Worm (Caenorhabditis elegans) whole organism, young adult: ENCODE data around the gene T25B9.12.
"Not testable (repeated sequence)": the region's sequence is repeated elsewhere in the genome, so short reads cannot be mapped to it uniquely, and the experiment has no call there.

ENCODE experiments used
- B0019.2 ChIP-seq: fragments of 200-800 bp; sonication (Bioruptor generic); conservative IDR thresholded peaks from 2 replicates; pipeline ENCODE4 v1.3.6; 2022; ENCODE audit warnings: missing genetic modification reagents, missing genetic modification characterization, missing compliant biosample characterization
- B0336.3 ChIP-seq: fragments of 200-800 bp; sonication (Bioruptor generic); IDR thresholded peaks from 2 replicates; pipeline ENCODE4 v1.3.6; 2022; ENCODE audit warnings: missing genetic modification characterization, missing compliant biosample characterization
- F52B5.7 ChIP-seq: sonication (generic microtip); optimal IDR thresholded peaks from 2 replicates; lab custom pipeline; 2016; ENCODE audit warnings: mild to moderate bottlenecking, missing genetic modification characterization, missing compliant biosample characterization
- F57A8.1 ChIP-seq: fragments of 200-800 bp; sonication (Bioruptor generic); optimal IDR thresholded peaks from 2 replicates; lab custom pipeline; 2018; ENCODE audit warnings: mild to moderate bottlenecking, missing genetic modification characterization, moderate library complexity, missing compliant biosample characterization
- F57C9.4 ChIP-seq: sonication (generic microtip); optimal IDR thresholded peaks from 2 replicates; lab custom pipeline; 2017; ENCODE audit warnings: mild to moderate bottlenecking, missing genetic modification characterization, missing compliant biosample characterization
- Y53G8AR.9 ChIP-seq: fragments of 200-800 bp; sonication (Bioruptor generic); conservative IDR thresholded peaks from 2 replicates; pipeline ENCODE4 v1.3.6; 2022; ENCODE audit warnings: missing genetic modification reagents, missing genetic modification characterization, missing compliant biosample characterization
- Y67H2A.10 ChIP-seq: fragments of 200-800 bp; sonication (Bioruptor generic); conservative IDR thresholded peaks from 2 replicates; pipeline ENCODE4 v1.3.6; 2022; ENCODE audit warnings: missing genetic modification reagents, missing genetic modification characterization, missing compliant biosample characterization
- Y79H2A.3 ChIP-seq: fragments of 200-800 bp; sonication (Bioruptor generic); conservative IDR thresholded peaks from 2 replicates; pipeline ENCODE4 v1.3.6; 2022; ENCODE audit warnings: missing genetic modification reagents, missing genetic modification characterization, missing compliant biosample characterization
- Y95B8A.8 ChIP-seq: fragments of 200-800 bp; sonication (Bioruptor generic); IDR thresholded peaks from 2 replicates; pipeline ENCODE4 v1.3.6; 2022; ENCODE audit warnings: missing genetic modification reagents, missing genetic modification characterization, missing compliant biosample characterization
- ceh-91 ChIP-seq: fragments of 200-800 bp; sonication (Bioruptor generic); IDR thresholded peaks from 2 replicates; pipeline ENCODE4 v1.3.6; 2022; ENCODE audit warnings: missing genetic modification reagents, missing genetic modification characterization, missing compliant biosample characterization
- chd-7 ChIP-seq: sonication (generic microtip); optimal IDR thresholded peaks from 2 replicates; lab custom pipeline; 2016; ENCODE audit warnings: mild to moderate bottlenecking, missing genetic modification characterization, moderate library complexity, missing compliant biosample characterization
- die-1 ChIP-seq: sonication (generic microtip); optimal IDR thresholded peaks from 2 replicates; lab custom pipeline; 2016; ENCODE audit warnings: missing genotype, mild to moderate bottlenecking, missing genetic modification characterization, missing compliant biosample characterization
- dox-1 ChIP-seq: fragments of 200-800 bp; sonication (Bioruptor generic); IDR thresholded peaks from 2 replicates; pipeline ENCODE4 v1.3.6; 2022; ENCODE audit warnings: missing genetic modification reagents, missing genetic modification characterization, missing compliant biosample characterization
- gei-17 ChIP-seq: fragments of 200-800 bp; sonication (Bioruptor generic); optimal IDR thresholded peaks from 2 replicates; lab custom pipeline; 2018; ENCODE audit warnings: mild to moderate bottlenecking, missing genetic modification characterization, missing compliant biosample characterization
- hsf-1 ChIP-seq: fragments of 200-800 bp; sonication (Bioruptor generic); IDR thresholded peaks from 2 replicates; pipeline ENCODE4 v1.3.6; 2022; ENCODE audit warnings: missing genetic modification reagents, missing genetic modification characterization, missing compliant biosample characterization
- lag-1 ChIP-seq: fragments of 200-800 bp; sonication (Bioruptor generic); IDR thresholded peaks from 2 replicates; pipeline ENCODE4 v1.3.6; 2022; ENCODE audit warnings: missing genetic modification reagents, missing genetic modification characterization, missing compliant biosample characterization
- let-526 ChIP-seq: fragments of 200-800 bp; sonication (Bioruptor generic); IDR thresholded peaks from 2 replicates; pipeline ENCODE4 v1.3.6; 2022; ENCODE audit warnings: missing genetic modification reagents, missing genetic modification characterization, missing compliant biosample characterization
- lin-54 ChIP-seq: fragments of 200-800 bp; sonication (Bioruptor generic); optimal IDR thresholded peaks from 2 replicates; lab custom pipeline; 2018; ENCODE audit warnings: mild to moderate bottlenecking, missing genetic modification characterization, missing compliant biosample characterization
- lsy-27 ChIP-seq: sonication (generic microtip); optimal IDR thresholded peaks from 2 replicates; lab custom pipeline; 2017; ENCODE audit warnings: missing genetic modification characterization, mild to moderate bottlenecking, missing compliant biosample characterization, antibody characterized with exemption, missing genotype, borderline replicate concordance; ENCODE audit not compliant: insufficient read depth
- madf-3 ChIP-seq: fragments of 200-800 bp; sonication (Bioruptor generic); IDR thresholded peaks from 2 replicates; pipeline ENCODE4 v1.3.6; 2022; ENCODE audit warnings: missing genetic modification reagents, missing genetic modification characterization, missing compliant biosample characterization
- mcd-1 ChIP-seq: fragments of 200-800 bp; sonication (Bioruptor generic); IDR thresholded peaks from 2 replicates; pipeline ENCODE4 v1.3.6; 2022; ENCODE audit warnings: missing genetic modification reagents, missing genetic modification characterization, missing compliant biosample characterization
- nhr-179 ChIP-seq: sonication (generic microtip); optimal IDR thresholded peaks from 2 replicates; lab custom pipeline; 2016; ENCODE audit warnings: mild to moderate bottlenecking, missing genetic modification characterization, missing compliant biosample characterization
- nhr-80 ChIP-seq: sonication (generic microtip); optimal IDR thresholded peaks from 2 replicates; lab custom pipeline; 2016; ENCODE audit warnings: missing genetic modification characterization, missing compliant biosample characterization
- nhr-90 ChIP-seq: sonication (generic microtip); optimal IDR thresholded peaks from 2 replicates; lab custom pipeline; 2016; ENCODE audit warnings: missing genotype, mild to moderate bottlenecking, missing genetic modification characterization, missing compliant biosample characterization
- pbrm-1 ChIP-seq: fragments of 200-800 bp; sonication (Bioruptor generic); IDR thresholded peaks from 2 replicates; pipeline ENCODE4 v1.3.6; 2022; ENCODE audit warnings: missing genetic modification reagents, missing genetic modification characterization, missing compliant biosample characterization
- sdz-38 ChIP-seq: sonication (generic microtip); optimal IDR thresholded peaks from 2 replicates; lab custom pipeline; 2016; ENCODE audit warnings: missing genotype, missing genetic modification characterization, missing compliant biosample characterization
- snpc-3.4 ChIP-seq: sonication (generic microtip); optimal IDR thresholded peaks from 2 replicates; lab custom pipeline; 2017; ENCODE audit warnings: missing genetic modification characterization, mild to moderate bottlenecking, missing compliant biosample characterization, antibody characterized with exemption, moderate library complexity, missing genotype, missing genetic modification reagents
- somi-1 ChIP-seq: fragments of 200-800 bp; sonication (Bioruptor generic); optimal IDR thresholded peaks from 2 replicates; lab custom pipeline; 2018; ENCODE audit warnings: mild to moderate bottlenecking, missing genetic modification characterization, missing compliant biosample characterization
- tbp1 ChIP-seq: fragments of 200-800 bp; sonication (Bioruptor generic); optimal IDR thresholded peaks from 2 replicates; lab custom pipeline; 2018; ENCODE audit warnings: mild to moderate bottlenecking, missing genetic modification characterization, missing compliant biosample characterization
- tlf-1 ChIP-seq: fragments of 200-800 bp; sonication (Bioruptor generic); optimal IDR thresholded peaks from 2 replicates; lab custom pipeline; 2018; ENCODE audit warnings: mild to moderate bottlenecking, missing genetic modification characterization, missing compliant biosample characterization
- ztf-25 ChIP-seq: fragments of 200-800 bp; sonication (Bioruptor generic); IDR thresholded peaks from 2 replicates; pipeline ENCODE4 v1.3.6; 2022; ENCODE audit warnings: missing genetic modification reagents, missing genetic modification characterization, missing compliant biosample characterization
- ztf-28 ChIP-seq: fragments of 200-800 bp; sonication (Bioruptor generic); IDR thresholded peaks from 2 replicates; pipeline ENCODE4 v1.3.6; 2022; ENCODE audit warnings: missing genetic modification reagents, missing genetic modification characterization, missing compliant biosample characterization

T25B9.12 gene

ce11 chrIV:10751740-10752139, 13.4 kb upstream of the T25B9.12 start, which contains the start of gene T25B9.2:
T25B9.2 (minus strand) TSS chrIV:10751840.
- TF ChIP-seq lin-54; pbrm-1 (GFP tag; lab: Robert Waterston, UW); nhr-179 (tag; lab: Kevin White, UChicago): not testable (repeated sequence)

ce11 chrIV:10754685-10755084, 10.5 kb upstream of the T25B9.12 start, which contains the start of gene T25B9.5:
T25B9.5 (minus strand) TSS chrIV:10754785.
- no peak for TF ChIP-seq let-526

DNA sequence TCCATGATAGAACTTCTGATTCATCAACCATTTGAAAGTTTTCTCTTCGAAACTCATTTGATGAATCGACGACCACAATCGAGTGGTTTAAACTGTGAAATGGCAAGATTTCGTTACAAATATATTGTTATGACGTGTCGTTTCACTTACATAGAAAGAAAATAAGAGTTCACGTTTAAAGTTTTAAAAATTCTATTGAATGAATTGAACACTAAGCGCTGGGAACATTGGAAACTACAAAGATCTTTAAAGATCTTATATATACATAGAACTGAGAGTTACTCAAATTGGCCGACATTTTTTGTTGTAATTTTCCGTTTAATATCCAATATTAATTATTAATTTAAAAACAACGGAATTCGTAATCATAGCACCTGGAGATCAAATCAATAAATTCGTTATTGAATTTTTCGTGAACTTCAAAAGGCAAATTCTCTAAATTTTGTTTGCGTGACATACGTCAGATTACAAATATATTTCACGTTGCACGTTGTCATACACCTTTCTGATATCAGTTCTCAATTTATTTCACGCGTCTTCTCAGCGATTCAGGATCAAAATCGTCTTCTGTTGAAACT, 7.4 kb upstream of the T25B9.12 start, which contains the start of the genes T25B9.4 and T25B9.6:
Gene T25B9.4, minus strand, starts transcription at position 101 of the 578 bp plus-strand sequence.
Gene T25B9.6, plus strand, starts transcription at position 528 of the 578 bp plus-strand sequence.
- TF ChIP-seq die-1 (tag; lab: Kevin White, UChicago) (no peak), chd-7 (no peak), Y95B8A.8 (GFP tag; lab: Robert Waterston, UW) (no peak), Y79H2A.3 (GFP tag; lab: Robert Waterston, UW) (no peak), gei-17 (no peak), lsy-27 (tag; lab: Kevin White, UChicago) (no peak), F52B5.7 (tag; lab: Kevin White, UChicago) (no peak), sdz-38 (tag; lab: Kevin White, UChicago) (no peak), nhr-179 (tag; lab: Kevin White, UChicago) (no peak), nhr-90 (tag; lab: Kevin White, UChicago) (no peak), Y53G8AR.9 (no peak), ztf-25 (no peak), F57A8.1 (no peak), somi-1 (GFP tag; lab: Kevin White, UChicago) (no peak), Y67H2A.10 (GFP tag; lab: Robert Waterston, UW) (no peak), B0336.3 (GFP tag; lab: Robert Waterston, UW) (no peak), F57C9.4 (no peak), madf-3 (GFP tag; lab: Robert Waterston, UW) (no peak), dox-1 (GFP tag; lab: Robert Waterston, UW) (no peak), lag-1 (no peak)

ce11 chrIV:10761344-10761743, 3.8 kb upstream of the T25B9.12 start, which contains the start of gene ugt-54:
ugt-54 (plus strand) TSS chrIV:10761698.
- TF ChIP-seq tlf-1 (GFP tag; lab: Kevin White, UChicago) (peak; percentile 12), nhr-80 (tag; lab: Kevin White, UChicago) (peak; percentile 81), tbp1 (GFP tag; lab: Kevin White, UChicago) (peak; percentile 10), snpc-3.4 (tag; lab: Kevin White, UChicago) (no peak), mcd-1 (GFP tag; lab: Robert Waterston, UW) (no peak), ceh-91 (GFP tag; lab: Robert Waterston, UW) (no peak), B0019.2 (GFP tag; lab: Robert Waterston, UW) (no peak), hsf-1 (no peak), ztf-28 (GFP tag; lab: Robert Waterston, UW) (no peak), let-526 (no peak)

DNA sequence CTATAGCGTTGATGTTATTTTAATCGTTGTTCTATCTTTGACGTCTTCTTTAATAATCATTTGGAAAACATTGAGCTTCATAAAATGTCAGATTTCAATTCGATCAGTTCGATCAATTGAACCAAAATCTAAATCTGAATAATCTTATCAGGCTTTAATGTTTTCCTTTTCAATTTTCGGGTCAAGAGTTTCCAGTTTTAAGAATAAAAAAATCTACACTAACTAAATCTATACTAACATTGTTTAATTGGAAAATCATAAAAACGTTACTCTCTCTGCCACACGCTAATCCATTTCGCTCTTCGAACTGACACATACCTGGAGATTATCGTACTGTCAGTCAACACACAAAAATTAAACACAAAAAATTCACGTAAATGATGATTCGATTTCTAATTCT, 947 bp upstream of the T25B9.12 start, which contains the start of gene T25B9.11:
Gene T25B9.11, plus strand, starts transcription at position 301 of the 400 bp plus-strand sequence.
- peak; percentile 32 for TF ChIP-seq nhr-80 (tag; lab: Kevin White, UChicago)
- no peak for TF ChIP-seq hsf-1
